Worm (Caenorhabditis elegans) whole organism, late embryonic: ENCODE measurements around the gene nhr-111.

ENCODE experiments used
- C08G9.2 ChIP-seq: sonication (generic microtip); optimal IDR thresholded peaks from 2 replicates; lab custom pipeline; 2016; ENCODE audit warnings: mild to moderate bottlenecking, missing genetic modification characterization, moderate library complexity, missing compliant biosample characterization
- C38D4.7 ChIP-seq: fragments of 200-800 bp; sonication (Bioruptor generic); optimal IDR thresholded peaks from 2 replicates; lab custom pipeline; 2018; ENCODE audit warnings: mild to moderate bottlenecking, missing genetic modification characterization, moderate library complexity, missing compliant biosample characterization
- K09A11.1 ChIP-seq: sonication (generic microtip); optimal IDR thresholded peaks from 2 replicates; lab custom pipeline; 2017; ENCODE audit warnings: antibody characterized with exemption, mild to moderate bottlenecking, missing genetic modification characterization, missing compliant biosample characterization; ENCODE audit not compliant: insufficient read depth
- T23F11.4 ChIP-seq: fragments of 200-800 bp; sonication (Bioruptor generic); optimal IDR thresholded peaks from 2 replicates; lab custom pipeline; 2018; ENCODE audit warnings: mild to moderate bottlenecking, missing genetic modification characterization, missing compliant biosample characterization
- ahr-1 ChIP-seq: sonication (generic microtip); optimal IDR thresholded peaks from 2 replicates; lab custom pipeline; 2016; ENCODE audit warnings: missing genetic modification characterization, missing compliant biosample characterization
- ceh-14 ChIP-seq: sonication (generic microtip); optimal IDR thresholded peaks from 2 replicates; lab custom pipeline; 2016; ENCODE audit warnings: missing genotype, missing genetic modification characterization, missing compliant biosample characterization
- ceh-18 ChIP-seq: sonication (generic microtip); optimal IDR thresholded peaks from 2 replicates; lab custom pipeline; 2016; ENCODE audit warnings: missing genetic modification characterization, missing compliant biosample characterization
- ceh-19 ChIP-seq: fragments of 200-800 bp; sonication (Bioruptor generic); optimal IDR thresholded peaks from 2 replicates; lab custom pipeline; 2018; ENCODE audit warnings: mild to moderate bottlenecking, missing genetic modification characterization, missing compliant biosample characterization
- ceh-22 ChIP-seq: sonication (generic microtip); optimal IDR thresholded peaks from 2 replicates; lab custom pipeline; 2017; ENCODE audit warnings: missing biosample characterization, missing genetic modification characterization
- ceh-24 ChIP-seq: sonication (generic microtip); optimal IDR thresholded peaks from 2 replicates; lab custom pipeline; 2016; ENCODE audit warnings: mild to moderate bottlenecking, missing genetic modification characterization, missing compliant biosample characterization
- ceh-30 ChIP-seq: fragments of 150-350 bp; optimal IDR thresholded peaks from 2 replicates; lab custom pipeline; 2014; ENCODE audit warnings: missing biosample characterization, missing genetic modification characterization
- ceh-31 ChIP-seq: sonication (generic microtip); optimal IDR thresholded peaks from 2 replicates; lab custom pipeline; 2016; ENCODE audit warnings: missing genetic modification characterization, missing compliant biosample characterization
- ceh-45 ChIP-seq: fragments of 200-800 bp; sonication (Bioruptor generic); IDR thresholded peaks from 2 replicates; pipeline ENCODE4 v1.3.6; 2022; ENCODE audit warnings: missing genetic modification reagents, missing genetic modification characterization, missing compliant biosample characterization
- ceh-48 ChIP-seq: sonication (generic microtip); optimal IDR thresholded peaks from 2 replicates; lab custom pipeline; 2016; ENCODE audit warnings: missing genetic modification characterization, inconsistent platforms, missing compliant biosample characterization
- ceh-9 ChIP-seq: sonication (generic microtip); optimal IDR thresholded peaks from 2 replicates; lab custom pipeline; 2016; ENCODE audit warnings: mild to moderate bottlenecking, missing genetic modification characterization, inconsistent platforms, missing compliant biosample characterization
- che-1 ChIP-seq: sonication (generic microtip); optimal IDR thresholded peaks from 2 replicates; lab custom pipeline; 2016; ENCODE audit warnings: mild to moderate bottlenecking, missing genetic modification characterization, missing compliant biosample characterization
- dmd-4 ChIP-seq: sonication (generic microtip); optimal IDR thresholded peaks from 2 replicates; lab custom pipeline; 2016; ENCODE audit warnings: borderline replicate concordance, missing genetic modification characterization, missing compliant biosample characterization
- elt-2 ChIP-seq: sonication (generic microtip); optimal IDR thresholded peaks from 2 replicates; lab custom pipeline; 2016; ENCODE audit warnings: missing genetic modification reagents, missing genetic modification characterization, missing compliant biosample characterization
- elt-4 ChIP-seq: sonication (generic microtip); optimal IDR thresholded peaks from 2 replicates; lab custom pipeline; 2016; ENCODE audit warnings: missing genetic modification characterization, missing compliant biosample characterization
- fkh-10 ChIP-seq: fragments of 150-350 bp; optimal IDR thresholded peaks from 2 replicates; lab custom pipeline; 2014; ENCODE audit warnings: missing biosample characterization, missing genetic modification reagents, missing genetic modification characterization
- fkh-6 ChIP-seq: sonication (generic microtip); optimal IDR thresholded peaks from 2 replicates; lab custom pipeline; 2016; ENCODE audit warnings: missing genetic modification characterization, missing compliant biosample characterization
- gmeb-2 ChIP-seq: sonication (generic microtip); optimal IDR thresholded peaks from 2 replicates; lab custom pipeline; 2016; ENCODE audit warnings: missing genetic modification characterization, inconsistent platforms, missing compliant biosample characterization
- hlh-13 ChIP-seq: fragments of 200-800 bp; sonication (Bioruptor generic); optimal IDR thresholded peaks from 2 replicates; lab custom pipeline; 2018; ENCODE audit warnings: mild to moderate bottlenecking, missing genetic modification characterization, missing compliant biosample characterization
- hlh-15 ChIP-seq: sonication (generic microtip); optimal IDR thresholded peaks from 2 replicates; lab custom pipeline; 2016; ENCODE audit warnings: missing genetic modification characterization, missing compliant biosample characterization
- hlh-6 ChIP-seq: sonication (generic microtip); optimal IDR thresholded peaks from 2 replicates; lab custom pipeline; 2016; ENCODE audit warnings: missing genotype, missing genetic modification characterization, missing compliant biosample characterization
- hlh-8 ChIP-seq: sonication (generic microtip); optimal IDR thresholded peaks from 2 replicates; lab custom pipeline; 2016; ENCODE audit warnings: missing genotype, missing genetic modification characterization, missing compliant biosample characterization
- madf-2 ChIP-seq: sonication (generic microtip); optimal IDR thresholded peaks from 2 replicates; lab custom pipeline; 2017; ENCODE audit warnings: missing genetic modification characterization, missing compliant biosample characterization
- mec-3 ChIP-seq: sonication (generic microtip); optimal IDR thresholded peaks from 2 replicates; lab custom pipeline; 2016; ENCODE audit warnings: borderline replicate concordance, missing genetic modification characterization, missing compliant biosample characterization
- nfya-1 ChIP-seq: sonication (generic microtip); optimal IDR thresholded peaks from 2 replicates; lab custom pipeline; 2017; ENCODE audit warnings: missing genetic modification characterization, mild to moderate bottlenecking, missing compliant biosample characterization, antibody characterized with exemption, moderate library complexity
- pag-3 ChIP-seq: sonication (generic microtip); optimal IDR thresholded peaks from 2 replicates; lab custom pipeline; 2016; ENCODE audit warnings: missing compliant biosample characterization, missing genetic modification characterization, borderline replicate concordance
- pha-2 ChIP-seq: sonication (generic microtip); optimal IDR thresholded peaks from 2 replicates; lab custom pipeline; 2017; ENCODE audit warnings: mild to moderate bottlenecking, missing genetic modification characterization, missing compliant biosample characterization
- pha-4 ChIP-seq: fragments of 150-350 bp; optimal IDR thresholded peaks from 2 replicates; lab custom pipeline; 2018; ENCODE audit warnings: missing biosample characterization, missing genetic modification reagents, missing genetic modification characterization
- ref-2 ChIP-seq: sonication (generic microtip); optimal IDR thresholded peaks from 2 replicates; lab custom pipeline; 2016; ENCODE audit warnings: missing genetic modification characterization, missing compliant biosample characterization
- rnt-1 ChIP-seq: sonication (generic microtip); optimal IDR thresholded peaks from 2 replicates; lab custom pipeline; 2016; ENCODE audit warnings: missing genetic modification characterization, missing compliant biosample characterization
- sdc-2 ChIP-seq: sonication (generic microtip); optimal IDR thresholded peaks from 2 replicates; lab custom pipeline; 2016; ENCODE audit warnings: missing genotype, missing genetic modification characterization, missing compliant biosample characterization
- tbx-7 ChIP-seq: sonication (generic microtip); optimal IDR thresholded peaks from 2 replicates; lab custom pipeline; 2016; ENCODE audit warnings: missing genotype, missing genetic modification characterization, missing compliant biosample characterization
- ttx-3 ChIP-seq: sonication (generic microtip); optimal IDR thresholded peaks from 2 replicates; lab custom pipeline; 2016; ENCODE audit warnings: missing genetic modification reagents, missing genetic modification characterization, missing compliant biosample characterization
- unc-3 ChIP-seq, 2 experiments: fragments of 200-800 bp in 1 of 2; sonication (Bioruptor generic) in 1 of 2; sonication (generic microtip) in 1 of 2; conservative IDR thresholded peaks in 1 of 2; optimal IDR thresholded peaks in 1 of 2; 2 replicates each; pipeline versions ENCODE4 v1.3.6 to Lab custom; 2016 to 2022; ENCODE audit warnings: missing compliant biosample characterization in 2 of 2, missing genetic modification characterization in 2 of 2, missing genetic modification reagents in 1 of 2
- unc-42 ChIP-seq: sonication (generic microtip); optimal IDR thresholded peaks from 2 replicates; lab custom pipeline; 2016; ENCODE audit warnings: missing genotype, missing genetic modification characterization, missing compliant biosample characterization
- unc-86 ChIP-seq: sonication (generic microtip); optimal IDR thresholded peaks from 2 replicates; lab custom pipeline; 2016; ENCODE audit warnings: missing genetic modification characterization, missing compliant biosample characterization
- zip-5 ChIP-seq: sonication (generic microtip); optimal IDR thresholded peaks from 2 replicates; lab custom pipeline; 2016; ENCODE audit warnings: missing genetic modification characterization, missing compliant biosample characterization

The nhr-111 gene

DNA sequence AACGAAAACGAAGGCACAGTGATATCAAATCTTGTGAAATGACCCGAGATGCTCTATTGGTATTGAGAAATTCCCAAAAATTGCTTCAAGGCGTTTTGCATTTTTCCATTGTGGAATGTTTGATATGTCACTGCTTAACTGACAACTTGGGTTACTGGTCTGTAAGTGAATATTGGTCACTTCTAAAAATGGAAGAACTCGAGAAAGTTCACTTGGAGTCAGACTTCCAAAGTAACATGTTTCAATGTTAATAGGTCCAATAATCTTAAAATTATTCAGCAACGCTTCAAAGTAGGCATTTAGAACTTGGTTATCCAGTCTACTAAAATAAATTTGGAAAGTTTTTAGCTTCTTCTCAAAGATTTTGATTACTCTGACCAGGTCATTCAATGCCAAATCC is 8.1 kb upstream of the nhr-111 start, which contains the start of gene fbxa-144:
Gene fbxa-144 (minus strand): TSS at position 101 of the 400 bp plus-strand sequence.
- no peak for TF ChIP-seq hlh-13
- TF ChIP-seq hlh-6 (tag; lab: Kevin White, UChicago): no peak
- TF ChIP-seq ceh-30: no peak
- TF ChIP-seq ceh-9 (tag; lab: Kevin White, UChicago): no peak
- no peak for TF ChIP-seq pag-3 (tag; lab: Kevin White, UChicago)
- TF ChIP-seq ahr-1 (tag; lab: Kevin White, UChicago): no peak
- no peak for TF ChIP-seq hlh-15 (tag; lab: Kevin White, UChicago)
- no peak for TF ChIP-seq dmd-4
- no peak for TF ChIP-seq pha-4 (tag; lab: Kevin White, UChicago)
- TF ChIP-seq C38D4.7 (GFP tag; lab: Kevin White, UChicago): no peak
- TF ChIP-seq ceh-14 (tag; lab: Kevin White, UChicago): no peak
- TF ChIP-seq K09A11.1 (tag; lab: Kevin White, UChicago): no peak
- no peak for TF ChIP-seq ttx-3 (tag; lab: Kevin White, UChicago)
- TF ChIP-seq pha-2 (tag; lab: Kevin White, UChicago): no peak
- TF ChIP-seq unc-86 (tag; lab: Kevin White, UChicago): no peak
- no peak for TF ChIP-seq unc-42
- TF ChIP-seq sdc-2: no peak
- no peak for TF ChIP-seq mec-3 (tag; lab: Kevin White, UChicago)

DNA sequence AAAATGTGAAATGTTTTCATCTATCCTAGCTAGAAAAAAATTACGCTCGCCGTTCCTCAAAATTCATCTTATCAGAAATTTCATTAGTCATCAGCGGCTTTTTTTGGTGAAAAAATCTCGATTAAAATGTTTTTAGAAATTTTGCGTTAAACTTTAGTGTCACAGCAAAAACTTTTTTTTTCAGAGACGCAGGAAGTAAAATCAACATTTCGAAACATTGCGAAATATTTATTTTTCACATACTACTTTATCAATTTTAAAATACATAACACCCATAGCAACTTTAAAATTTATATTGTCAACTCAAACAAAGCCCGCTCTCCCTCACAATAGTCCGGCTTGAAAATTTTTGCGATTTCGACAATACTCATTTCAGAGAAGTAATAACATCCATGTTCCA is 7.6 kb upstream of the nhr-111 start:
- no peak for TF ChIP-seq hlh-15 (tag; lab: Kevin White, UChicago)
- TF ChIP-seq C38D4.7 (GFP tag; lab: Kevin White, UChicago): no peak

DNA sequence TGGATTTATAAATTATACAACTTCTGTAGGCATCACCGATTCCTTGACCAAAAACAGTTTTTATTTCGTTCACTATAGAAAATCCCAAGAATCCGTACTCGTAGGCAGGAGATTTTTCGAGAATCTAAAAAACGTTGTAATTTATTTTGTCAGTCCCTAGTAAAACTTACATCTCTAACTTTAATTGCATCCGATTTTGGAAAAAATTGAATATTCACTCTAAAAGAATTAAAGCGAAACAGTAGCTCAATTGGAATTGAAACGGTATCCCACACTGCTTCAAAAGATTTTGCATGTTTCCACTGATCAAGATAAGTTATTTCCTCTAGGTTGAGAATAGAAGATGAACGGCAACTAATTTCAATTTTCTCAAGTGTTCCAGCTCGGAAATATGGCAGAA is 6.6 kb upstream of the nhr-111 start, which contains the start of gene fbxa-142:
Gene fbxa-142 (minus strand): TSS at position 101 of the 400 bp plus-strand sequence.
- TF ChIP-seq ceh-45 (GFP tag; lab: Robert Waterston, UW) (no peak), fkh-10 (GFP tag; lab: Kevin White, UChicago) (no peak), che-1 (tag; lab: Kevin White, UChicago) (no peak), fkh-6 (tag; lab: Kevin White, UChicago) (no peak), zip-5 (tag; lab: Kevin White, UChicago) (no peak), ceh-48 (tag; lab: Kevin White, UChicago) (no peak), ahr-1 (tag; lab: Kevin White, UChicago) (no peak), elt-2 (tag; lab: Kevin White, UChicago) (no peak), gmeb-2 (tag; lab: Kevin White, UChicago) (no peak)

DNA sequence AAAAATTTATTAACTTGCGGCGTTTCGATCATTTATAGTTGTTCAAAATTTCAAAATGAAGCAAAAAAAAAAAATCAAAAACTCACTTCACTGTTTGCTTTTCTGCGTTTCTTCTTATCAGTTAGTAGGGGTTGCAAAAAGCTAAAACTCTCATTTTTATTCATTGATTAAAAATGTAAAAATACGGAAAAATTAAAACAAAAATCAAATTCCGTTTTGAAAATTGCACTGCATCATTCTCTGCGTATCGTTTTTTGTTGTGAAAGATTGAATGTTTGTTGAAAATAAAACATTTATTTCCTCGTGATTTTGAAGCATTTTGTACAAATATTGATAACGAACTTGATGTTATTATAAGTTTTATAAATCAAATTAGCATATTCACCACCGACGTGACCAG is 4.5 kb upstream of the nhr-111 start:
- TF ChIP-seq nfya-1 (tag; lab: Kevin White, UChicago) (no peak), madf-2 (tag; lab: Kevin White, UChicago) (no peak), ceh-9 (tag; lab: Kevin White, UChicago) (no peak), ceh-19 (GFP tag; lab: Kevin White, UChicago) (no peak)
- TF ChIP-seq, all 69 proteins: peak for 0

DNA sequence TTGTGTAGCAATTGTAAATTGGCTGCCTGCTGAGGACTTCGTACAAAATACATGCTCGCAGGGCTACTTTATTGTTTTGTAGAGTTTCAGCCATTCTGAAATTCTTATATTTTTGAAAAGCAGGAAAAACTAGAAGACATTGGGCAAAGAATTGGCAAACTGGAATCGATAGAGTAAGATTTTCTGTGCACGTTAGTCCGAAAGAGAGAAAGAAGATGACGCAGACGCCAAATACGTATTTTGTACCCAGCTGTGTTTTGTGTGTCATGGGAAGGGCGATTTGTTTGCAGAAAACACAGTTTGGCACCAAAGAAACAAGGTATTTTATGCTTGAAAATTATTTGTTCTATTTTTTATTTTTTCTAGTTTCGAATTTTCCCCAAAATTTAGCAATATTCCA is 2.8 kb upstream of the nhr-111 start, which contains the start of gene fbxa-143:
Gene fbxa-143 (minus strand): TSS at position 101 of the 400 bp plus-strand sequence.
- TF ChIP-seq ttx-3 (tag; lab: Kevin White, UChicago): no peak
- no peak for TF ChIP-seq pha-2 (tag; lab: Kevin White, UChicago)
- no peak for TF ChIP-seq mec-3 (tag; lab: Kevin White, UChicago)
- TF ChIP-seq tbx-7 (tag; lab: Kevin White, UChicago): no peak
- TF ChIP-seq C08G9.2: no peak
- no peak for TF ChIP-seq unc-3 (GFP tag; conservative IDR thresholded peaks at IDR 0.05; lab: Robert Waterston, UW)
- no peak for TF ChIP-seq unc-3 (tag; optimal IDR thresholded peaks at IDR 0.05; lab: Kevin White, UChicago)
- no peak for TF ChIP-seq ceh-22
- TF ChIP-seq ceh-18: no peak
- TF ChIP-seq ceh-24 (tag; lab: Kevin White, UChicago): no peak
- no peak for TF ChIP-seq elt-4 (tag; lab: Kevin White, UChicago)
- TF ChIP-seq hlh-8: no peak
- TF ChIP-seq T23F11.4 (GFP tag; lab: Kevin White, UChicago): no peak
- no peak for TF ChIP-seq ceh-9 (tag; lab: Kevin White, UChicago)
- no peak for TF ChIP-seq rnt-1 (tag; lab: Kevin White, UChicago)
- TF ChIP-seq gmeb-2 (tag; lab: Kevin White, UChicago): no peak
- no peak for TF ChIP-seq hlh-15 (tag; lab: Kevin White, UChicago)
- no peak for TF ChIP-seq ref-2
- TF ChIP-seq ceh-31: no peak
